Worm (Caenorhabditis elegans): ENCODE results near the gene hrg-3.
A peak's percentile ranks its signal among the peaks of the same experiment; 100 is the strongest.

hrg-3 gene

DNA sequence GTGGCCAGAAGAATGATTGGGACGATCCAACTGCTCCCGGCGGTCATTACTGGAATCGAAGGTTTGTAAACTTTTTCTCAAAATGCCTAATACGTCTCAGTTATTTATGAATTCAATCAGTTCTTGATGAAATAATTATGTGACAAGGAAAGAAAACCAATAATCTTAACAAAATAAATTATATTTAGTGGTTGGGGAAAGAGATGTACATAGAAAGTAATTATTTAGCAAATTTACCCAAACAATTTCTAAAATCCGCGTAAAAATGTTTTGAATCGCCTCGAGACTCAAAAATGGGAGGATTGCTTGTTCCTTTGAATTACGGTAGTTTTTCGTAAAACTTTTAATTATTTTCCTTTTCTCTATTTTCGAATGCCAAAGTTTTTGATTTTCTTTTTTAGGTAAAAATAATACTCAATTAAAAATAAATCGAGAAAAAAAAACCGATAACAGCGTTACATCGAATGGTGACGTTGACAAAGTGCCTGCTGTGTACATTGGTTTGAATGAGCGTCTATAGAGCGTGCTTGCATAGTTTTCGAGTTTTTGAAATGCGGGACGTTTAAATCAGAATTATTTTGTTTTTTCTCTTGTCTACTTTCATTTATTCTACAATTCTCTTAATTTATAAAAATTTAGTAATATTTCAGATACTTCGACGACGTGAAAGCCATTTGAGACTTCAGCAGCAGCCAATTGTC is 26.7 kb upstream of the hrg-3 start, which contains the start of the genes aagr-3 and drap-1:
Gene aagr-3 (minus strand): TSS at position 51 of the 701 bp plus-strand sequence.
Gene drap-1 (plus strand): TSS at position 645 of the 701 bp plus-strand sequence.
- peak; percentile 99 for TF ChIP-seq xbp-1 (tag; optimal IDR thresholded peaks at IDR 0.05)
- no peak for TF ChIP-seq mab-9 (GFP tag; IDR thresholded peaks at IDR 0.05)
- no peak for TF ChIP-seq sptf-1 (tag; optimal IDR thresholded peaks at IDR 0.05)
- peak; percentile 51 for TF ChIP-seq snu-23 (GFP tag; optimal IDR thresholded peaks at IDR 0.05)
- no peak for TF ChIP-seq mef-2 (tag; optimal IDR thresholded peaks at IDR 0.05)
- TF ChIP-seq egl-27 (tag; optimal IDR thresholded peaks at IDR 0.05): no peak
- TF ChIP-seq zag-1 (tag; optimal IDR thresholded peaks at IDR 0.05): no peak
- peak; percentile 48 for TF ChIP-seq nhr-20 (tag; optimal IDR thresholded peaks at IDR 0.05)
- no peak for TF ChIP-seq nhr-28 (tag; optimal IDR thresholded peaks at IDR 0.05)
- peak in 1 of 6 experiments; percentile 65 for TF ChIP-seq elt-3 (tag; optimal IDR thresholded peaks at IDR 0.05)
- no peak for TF ChIP-seq nhr-12 (tag; optimal IDR thresholded peaks at IDR 0.05)
- TF ChIP-seq dsc-1 (tag; optimal IDR thresholded peaks at IDR 0.05): no peak
- no peak for TF ChIP-seq ceh-8 (GFP tag; optimal IDR thresholded peaks at IDR 0.05)
- TF ChIP-seq nhr-90 (tag; optimal IDR thresholded peaks at IDR 0.05; ENCODE audit: poor library complexity): peak; percentile 50
- peak; percentile 79 to 89 for TF ChIP-seq lin-35 (GFP tag; optimal IDR thresholded peaks at IDR 0.05)
- TF ChIP-seq pqm-1 (tag; optimal IDR thresholded peaks at IDR 0.05): no peak
- no peak for TF ChIP-seq Y116A8C.19 (tag; optimal IDR thresholded peaks at IDR 0.05; ENCODE audit: borderline replicate concordance)
- no peak for TF ChIP-seq pax-3 (tag; optimal IDR thresholded peaks at IDR 0.05)
- no peak for TF ChIP-seq nhr-237 (tag; optimal IDR thresholded peaks at IDR 0.05)
- TF ChIP-seq skn-1 (tag; optimal IDR thresholded peaks at IDR 0.05): peak; percentile 12
- TF ChIP-seq unc-62 (GFP tag; optimal IDR thresholded peaks at IDR 0.05): no peak
- TF ChIP-seq lir-3 (tag; optimal IDR thresholded peaks at IDR 0.05; ENCODE audit: poor library complexity): no peak
- TF ChIP-seq mdl-1 (tag; optimal IDR thresholded peaks at IDR 0.05): peak in 1 of 2 experiments; percentile 42
- TF ChIP-seq lin-13 (GFP tag; optimal IDR thresholded peaks at IDR 0.05): peak; percentile 39
- TF ChIP-seq aly-2 (tag; optimal IDR thresholded peaks at IDR 0.05): no peak
- TF ChIP-seq unc-98 (GFP tag; IDR thresholded peaks at IDR 0.05): no peak
- no peak for TF ChIP-seq zip-4 (GFP tag; optimal IDR thresholded peaks at IDR 0.05)
- TF ChIP-seq nhr-77 (tag; optimal IDR thresholded peaks at IDR 0.05): peak; percentile 19
- no peak for TF ChIP-seq ceh-90 (tag; optimal IDR thresholded peaks at IDR 0.05)
- no peak for TF ChIP-seq nhr-11 (tag; optimal IDR thresholded peaks at IDR 0.05)
- TF ChIP-seq tlp-1 (tag; optimal IDR thresholded peaks at IDR 0.05): no peak
- no peak for TF ChIP-seq nhr-76 (tag; optimal IDR thresholded peaks at IDR 0.05)
- TF ChIP-seq jun-1 (tag; optimal IDR thresholded peaks at IDR 0.05): peak; percentile 3
- peak; percentile 21 to 71 for TF ChIP-seq efl-1 (optimal IDR thresholded peaks at IDR 0.05)
- TF ChIP-seq efl-1 (GFP tag; optimal IDR thresholded peaks at IDR 0.05 in 1 of 2): peak; percentile 80 to 97
- peak; percentile 37 for TF ChIP-seq ama-1 (optimal IDR thresholded peaks at IDR 0.05)
- TF ChIP-seq grh-1 (GFP tag; IDR thresholded peaks at IDR 0.05): no peak
- TF ChIP-seq egl-13 (tag; optimal IDR thresholded peaks at IDR 0.05): no peak
- peak; percentile 11 for TF ChIP-seq elt-2 (tag; optimal IDR thresholded peaks at IDR 0.05)
- no peak for TF ChIP-seq ets-5 (GFP tag; IDR thresholded peaks at IDR 0.05)
- no peak for TF ChIP-seq isw-1 (GFP tag; IDR thresholded peaks at IDR 0.05)
- no peak for TF ChIP-seq fkh-10 (GFP tag; optimal IDR thresholded peaks at IDR 0.05)
- TF ChIP-seq fkh-8 (tag; optimal IDR thresholded peaks at IDR 0.05): no peak
- peak; percentile 67 for TF ChIP-seq blmp-1 (tag; optimal IDR thresholded peaks at IDR 0.05)
- TF ChIP-seq pag-3 (tag; optimal IDR thresholded peaks at IDR 0.05; ENCODE audit: borderline replicate concordance, insufficient read depth): no peak
- TF ChIP-seq nhr-85 (tag): peak; percentile 52
- TF ChIP-seq tbx-2 (tag; optimal IDR thresholded peaks at IDR 0.05): no peak
- TF ChIP-seq vab-15 (tag; optimal IDR thresholded peaks at IDR 0.05): no peak
- TF ChIP-seq fkh-4 (tag; optimal IDR thresholded peaks at IDR 0.05; ENCODE audit: borderline replicate concordance): no peak
- no peak for TF ChIP-seq F16B12.6 (tag; optimal IDR thresholded peaks at IDR 0.05)
- no peak for TF ChIP-seq aha-1 (tag; optimal IDR thresholded peaks at IDR 0.05)
- TF ChIP-seq mep-1 (tag; optimal IDR thresholded peaks at IDR 0.05): peak; percentile 54
- peak; percentile 58 for TF ChIP-seq lin-14 (GFP tag; optimal IDR thresholded peaks at IDR 0.05)

All from whole organism, L1 larva.